Fruit fly (Drosophila melanogaster): ENCODE measurements around the gene JMJD6.
A peak's percentile ranks its signal among the peaks of the same experiment; 100 is the strongest.

JMJD6 gene

DNA sequence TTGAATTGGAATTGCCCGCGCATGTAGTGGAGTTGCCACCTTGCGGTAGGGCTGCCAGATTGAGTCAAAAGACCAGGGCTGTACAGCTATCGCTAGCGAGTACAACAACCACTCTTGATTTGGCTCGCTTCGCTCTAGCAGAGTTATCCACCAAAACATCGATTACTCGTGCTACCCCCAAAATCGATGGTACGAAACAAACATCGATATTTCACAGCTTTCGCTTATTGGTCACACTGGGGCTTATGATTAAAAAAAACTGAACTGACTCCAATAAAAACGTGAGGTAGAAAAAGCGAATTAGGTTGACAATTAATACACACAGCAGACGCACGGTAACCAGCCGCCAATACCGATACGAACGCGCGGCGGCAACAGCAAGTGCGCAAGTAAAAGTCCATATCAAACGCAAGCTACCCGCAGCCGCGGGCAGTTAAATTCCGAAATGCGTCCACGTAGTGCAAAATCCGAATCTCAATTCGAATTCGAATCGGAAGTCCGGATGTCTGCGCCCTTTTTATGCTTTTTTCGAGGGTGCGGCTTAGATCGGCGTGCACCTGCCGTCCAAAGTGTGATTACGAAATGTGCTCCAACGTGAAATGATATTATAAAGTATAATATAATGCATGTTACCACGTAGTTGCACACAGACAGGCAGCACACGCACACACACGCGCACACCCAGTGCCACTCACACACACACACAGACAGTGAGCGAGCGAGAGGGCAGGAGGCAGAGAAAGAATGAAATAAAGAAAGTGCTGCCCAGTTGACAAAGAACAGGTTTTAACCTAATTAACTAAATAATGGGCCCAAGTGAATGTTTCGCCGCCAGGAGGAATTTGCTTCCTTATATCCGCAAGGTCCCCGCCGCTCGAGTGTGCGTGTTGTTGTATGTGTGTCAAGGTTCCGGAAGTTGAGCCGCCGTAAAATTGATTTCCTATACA, 5.4 kb downstream of the JMJD6 start, which contains the start of gene Sar1 (continued):
- peak in 1 of 3 experiments; percentile 90 for TF ChIP-seq Stat92E (GFP tag; optimal IDR thresholded peaks at IDR 0.05)
- no peak for TF ChIP-seq kay (GFP tag; optimal IDR thresholded peaks at IDR 0.05)
- peak; percentile 26 for TF ChIP-seq Mes4 (GFP tag; optimal IDR thresholded peaks at IDR 0.05)
- peak; percentile 31 for TF ChIP-seq nerfin-1 (tag; optimal IDR thresholded peaks at IDR 0.05)
- TF ChIP-seq CG10565 (GFP tag; optimal IDR thresholded peaks at IDR 0.05), result no peak
- peak; percentile 82 for TF ChIP-seq Doc3 (GFP tag; IDR thresholded peaks at IDR 0.05; ENCODE audit: partially characterized antibody)
- TF ChIP-seq Hmx (GFP tag; optimal IDR thresholded peaks at IDR 0.05), result no peak
- no peak for TF ChIP-seq Atf6 (GFP tag; IDR thresholded peaks at IDR 0.05)
- peak; percentile 56 for TF ChIP-seq hkb (optimal IDR thresholded peaks at IDR 0.05)
- no peak for TF ChIP-seq hkb (GFP tag; IDR thresholded peaks at IDR 0.05)
- no peak for TF ChIP-seq psq (GFP tag; optimal IDR thresholded peaks at IDR 0.05)
- TF ChIP-seq luna (GFP tag; optimal IDR thresholded peaks at IDR 0.05), result no peak
- TF ChIP-seq lmd (GFP tag; IDR thresholded peaks at IDR 0.05), result no peak
- no peak for TF ChIP-seq bab2 (GFP tag; optimal IDR thresholded peaks at IDR 0.05)
- TF ChIP-seq sc (optimal IDR thresholded peaks at IDR 0.05), result no peak
- TF ChIP-seq sc (GFP tag; optimal IDR thresholded peaks at IDR 0.05), result no peak
- peak; percentile 5 for TF ChIP-seq dmrt11E (tag; optimal IDR thresholded peaks at IDR 0.05)
- peak; percentile 60 for TF ChIP-seq CTCF (GFP tag; optimal IDR thresholded peaks at IDR 0.05)
- TF ChIP-seq CG3281 (GFP tag; optimal IDR thresholded peaks at IDR 0.05), result peak; percentile 12
- no peak for TF ChIP-seq CG6654 (GFP tag; optimal IDR thresholded peaks at IDR 0.05)
- TF ChIP-seq insv (GFP tag; optimal IDR thresholded peaks at IDR 0.05), result peak in 1 of 2 experiments; percentile 85
- TF ChIP-seq maf-S (GFP tag; optimal IDR thresholded peaks at IDR 0.05), result no peak
- TF ChIP-seq CG14014 (GFP tag; IDR thresholded peaks at IDR 0.05), result no peak
- no peak for TF ChIP-seq CG31224 (GFP tag; IDR thresholded peaks at IDR 0.05)
- TF ChIP-seq D19A (tag; optimal IDR thresholded peaks at IDR 0.05), result no peak
- no peak for TF ChIP-seq CG6175 (GFP tag; IDR thresholded peaks at IDR 0.05)
- TF ChIP-seq CG2120 (GFP tag; optimal IDR thresholded peaks at IDR 0.05), result peak; percentile 50
- TF ChIP-seq Ets65A (GFP tag), result peak; percentile 95
- no peak for TF ChIP-seq bowl (GFP tag; IDR thresholded peaks at IDR 0.05)
- TF ChIP-seq CG34422 (GFP tag; IDR thresholded peaks at IDR 0.05), result peak; percentile 51; the same call in 2 of the 3 replicates
- TF ChIP-seq NFAT (GFP tag; IDR thresholded peaks at IDR 0.05), result peak; percentile 61
- peak; percentile 81 for TF ChIP-seq Sin3A (optimal IDR thresholded peaks at IDR 0.05)
- TF ChIP-seq tgo (GFP tag; IDR thresholded peaks at IDR 0.05), result no peak
- TF ChIP-seq Lpt (GFP tag; optimal IDR thresholded peaks at IDR 0.05), result no peak
- peak; percentile 79 for TF ChIP-seq CG11504 (tag; optimal IDR thresholded peaks at IDR 0.05)
- TF ChIP-seq ftz-f1 (GFP tag; optimal IDR thresholded peaks at IDR 0.05), result peak; percentile 81
- TF ChIP-seq cad (GFP tag; optimal IDR thresholded peaks at IDR 0.05), result no peak
- TF ChIP-seq corto (GFP tag; optimal IDR thresholded peaks at IDR 0.05), result no peak
- TF ChIP-seq pita (GFP tag; optimal IDR thresholded peaks at IDR 0.05), result peak; percentile 97
- no peak for TF ChIP-seq Sox100B (GFP tag; optimal IDR thresholded peaks at IDR 0.05)
- TF ChIP-seq Fer3 (tag; optimal IDR thresholded peaks at IDR 0.05), result no peak
- peak; percentile 80 for TF ChIP-seq CG12659 (GFP tag; optimal IDR thresholded peaks at IDR 0.05)
- no peak for TF ChIP-seq CG16863 (GFP tag; optimal IDR thresholded peaks at IDR 0.05)
- peak; percentile 42 for TF ChIP-seq zfh2 (GFP tag; optimal IDR thresholded peaks at IDR 0.05)
- TF ChIP-seq gfzf (GFP tag; optimal IDR thresholded peaks at IDR 0.05), result peak; percentile 99
- TF ChIP-seq slou (GFP tag; optimal IDR thresholded peaks at IDR 0.05), result no peak
- no peak for TF ChIP-seq sima (GFP tag; optimal IDR thresholded peaks at IDR 0.05)
- no peak for TF ChIP-seq CkIIα-i1 (GFP tag; IDR thresholded peaks at IDR 0.05)
- peak; percentile 69; the same call in 2 of the 3 replicates for TF ChIP-seq CG11456 (GFP tag; IDR thresholded peaks at IDR 0.05)
- TF ChIP-seq chinmo (GFP tag; IDR thresholded peaks at IDR 0.05; ENCODE audit: partially characterized antibody), result peak; percentile 94; the same call in 3 of the 4 replicates
- TF ChIP-seq Sry-δ (GFP tag; optimal IDR thresholded peaks at IDR 0.05), result peak; percentile 92

All from whole organism, embryonic.